Worm (Caenorhabditis elegans): ENCODE results near the gene F29A7.6.

Gene F29A7.6

DNA sequence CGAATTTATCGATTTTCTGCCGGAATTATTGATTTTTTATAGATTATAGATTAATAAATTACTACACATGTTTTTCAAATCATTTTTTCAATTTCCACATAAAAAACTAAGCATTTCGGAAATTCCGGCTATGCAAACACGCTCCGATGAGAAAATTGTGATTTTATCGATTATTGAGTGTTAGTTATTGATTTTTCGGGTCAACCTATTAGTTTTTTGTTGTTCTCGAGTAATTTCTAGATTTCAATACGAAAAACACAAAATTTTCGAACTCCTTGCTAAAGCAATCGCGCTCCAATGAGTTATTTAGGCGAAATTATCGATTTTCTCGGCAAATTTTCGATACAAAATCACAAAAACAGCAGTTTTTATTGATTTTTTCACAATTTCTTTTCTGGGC is 43.0 kb upstream of the F29A7.6 start:
- TF ChIP-seq pqm-1 (tag; optimal IDR thresholded peaks at IDR 0.05) (no peak), sdc-2 (tag; optimal IDR thresholded peaks at IDR 0.05) (no peak), C08G9.2 (tag; optimal IDR thresholded peaks at IDR 0.05) (no peak), syd-9 (tag; optimal IDR thresholded peaks at IDR 0.05) (no peak), ets-4 (tag; optimal IDR thresholded peaks at IDR 0.05) (no peak), ceh-14 (tag; optimal IDR thresholded peaks at IDR 0.05) (no peak), pag-3 (tag; optimal IDR thresholded peaks at IDR 0.05; ENCODE audit: borderline replicate concordance) (no peak), gmeb-2 (tag; optimal IDR thresholded peaks at IDR 0.05) (no peak), nhr-232 (tag; optimal IDR thresholded peaks at IDR 0.05) (no peak), mec-3 (tag; optimal IDR thresholded peaks at IDR 0.05; ENCODE audit: borderline replicate concordance) (no peak), nfya-1 (tag; optimal IDR thresholded peaks at IDR 0.05) (no peak), ceh-30 (tag; optimal IDR thresholded peaks at IDR 0.05) (no peak), odd-2 (tag; optimal IDR thresholded peaks at IDR 0.05) (no peak), pat-9 (tag; optimal IDR thresholded peaks at IDR 0.05) (no peak), dve-1 (tag; optimal IDR thresholded peaks at IDR 0.05) (no peak), ceh-34 (tag; optimal IDR thresholded peaks at IDR 0.05) (no peak), ama-1 (optimal IDR thresholded peaks at IDR 0.05) (no peak), pha-4 (tag; optimal IDR thresholded peaks at IDR 0.05) (no peak), ceh-24 (tag; optimal IDR thresholded peaks at IDR 0.05) (no peak)

DNA sequence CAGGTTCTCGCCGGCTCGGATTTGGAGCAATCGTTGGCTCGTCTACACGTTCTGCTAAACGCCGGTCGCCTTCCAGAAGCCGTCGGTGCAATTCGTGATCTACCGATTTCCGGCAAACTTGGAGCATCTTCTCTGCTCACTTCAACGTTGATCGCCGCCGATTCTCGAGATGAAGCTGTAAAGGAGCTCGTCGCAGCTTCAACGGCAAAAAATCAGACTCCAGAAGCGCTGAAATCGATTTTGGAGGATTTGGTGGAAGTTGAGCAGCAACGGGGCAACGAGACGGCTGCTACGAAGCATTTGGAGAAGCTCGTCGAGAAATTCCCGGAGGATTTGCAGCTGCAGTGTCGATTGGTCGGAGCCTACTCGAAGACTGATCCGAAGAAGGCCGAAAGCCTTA is 39.3 kb upstream of the F29A7.6 start:
- TF ChIP-seq ceh-34 (tag; optimal IDR thresholded peaks at IDR 0.05) (no peak), pha-2 (tag; optimal IDR thresholded peaks at IDR 0.05) (no peak), K09A11.1 (tag; optimal IDR thresholded peaks at IDR 0.05; ENCODE audit: insufficient read depth) (no peak), madf-2 (tag; optimal IDR thresholded peaks at IDR 0.05) (no peak), nhr-11 (tag; optimal IDR thresholded peaks at IDR 0.05) (no peak), ceh-31 (tag; optimal IDR thresholded peaks at IDR 0.05) (no peak), ahr-1 (tag; optimal IDR thresholded peaks at IDR 0.05) (no peak), ttx-3 (tag; optimal IDR thresholded peaks at IDR 0.05) (no peak), ztf-16 (tag; optimal IDR thresholded peaks at IDR 0.05) (no peak), ceh-30 (tag; optimal IDR thresholded peaks at IDR 0.05) (no peak), fkh-10 (GFP tag; optimal IDR thresholded peaks at IDR 0.05) (no peak), unc-86 (tag; optimal IDR thresholded peaks at IDR 0.05) (no peak), dve-1 (tag; optimal IDR thresholded peaks at IDR 0.05) (no peak), nfya-1 (tag; optimal IDR thresholded peaks at IDR 0.05) (no peak), pros-1 (tag; optimal IDR thresholded peaks at IDR 0.05) (no peak), ceh-9 (tag; optimal IDR thresholded peaks at IDR 0.05) (no peak), mec-3 (tag; optimal IDR thresholded peaks at IDR 0.05; ENCODE audit: borderline replicate concordance) (no peak), lim-6 (tag; optimal IDR thresholded peaks at IDR 0.05) (no peak), sdc-2 (tag; optimal IDR thresholded peaks at IDR 0.05) (no peak), ceh-2 (tag; optimal IDR thresholded peaks at IDR 0.05) (no peak)

- TF ChIP-seq ztf-16 (tag; optimal IDR thresholded peaks at IDR 0.05) (no peak), che-1 (tag; optimal IDR thresholded peaks at IDR 0.05) (no peak), fkh-6 (tag; optimal IDR thresholded peaks at IDR 0.05) (no peak), pros-1 (tag; optimal IDR thresholded peaks at IDR 0.05) (no peak), dmd-4 (tag; optimal IDR thresholded peaks at IDR 0.05; ENCODE audit: borderline replicate concordance) (no peak), nhr-232 (tag; optimal IDR thresholded peaks at IDR 0.05) (no peak), rnt-1 (tag; optimal IDR thresholded peaks at IDR 0.05) (no peak), C38D4.7 (GFP tag; optimal IDR thresholded peaks at IDR 0.05) (no peak), lim-6 (tag; optimal IDR thresholded peaks at IDR 0.05) (no peak), ceh-30 (tag; optimal IDR thresholded peaks at IDR 0.05) (no peak), ceh-31 (tag; optimal IDR thresholded peaks at IDR 0.05) (no peak), unc-55 (GFP tag; optimal IDR thresholded peaks at IDR 0.05) (no peak), ceh-19 (GFP tag; optimal IDR thresholded peaks at IDR 0.05) (no peak), tbx-7 (tag; optimal IDR thresholded peaks at IDR 0.05) (no peak)
Observed at ce11 chrII:2787849-2788248, 35.4 kb upstream of the F29A7.6 start.
